Worm (Caenorhabditis elegans): Measurements from ENCODE around the gene ubc-20.

DNA sequence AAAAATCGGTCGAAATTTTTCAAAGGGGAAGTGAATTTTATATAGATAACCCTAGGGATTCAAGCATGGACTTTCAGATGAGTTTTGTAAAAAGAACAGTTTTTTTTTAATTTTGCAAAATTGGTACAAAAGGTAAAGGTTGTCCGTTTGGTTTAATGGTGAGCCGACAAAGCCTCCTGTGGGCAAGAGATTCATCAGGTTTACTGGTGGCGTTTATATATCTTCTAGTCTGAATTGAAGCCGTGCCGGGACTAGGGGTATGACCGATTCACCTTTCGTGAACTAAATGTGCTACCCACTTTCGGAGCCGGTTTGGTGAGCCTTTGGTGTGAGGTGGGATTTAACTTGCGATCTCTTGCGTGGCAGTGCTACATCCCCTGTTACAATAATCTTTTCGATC is 10.5 kb upstream of the ubc-20 start:
- TF ChIP-seq zip-5 (tag; optimal IDR thresholded peaks at IDR 0.05) (no peak), rnt-1 (tag; optimal IDR thresholded peaks at IDR 0.05) (no peak), nhr-232 (tag; optimal IDR thresholded peaks at IDR 0.05) (no peak), unc-86 (tag; optimal IDR thresholded peaks at IDR 0.05) (no peak), ceh-45 (GFP tag; IDR thresholded peaks at IDR 0.05) (no peak), elt-2 (tag; optimal IDR thresholded peaks at IDR 0.05) (no peak)
